Worm (Caenorhabditis elegans) whole organism, L4 larva: ENCODE data around the gene trx-1.

Source experiments
- ZK546.5 ChIP-seq, 2 experiments: sonication (generic microtip); optimal IDR thresholded peaks; 2 replicates each; lab custom pipeline; 2017; ENCODE audit warnings: missing biosample characterization in 2 of 2, missing genetic modification characterization in 2 of 2
- ctbp-1 ChIP-seq: fragments of 200-800 bp; sonication (Bioruptor generic); IDR thresholded peaks from 2 replicates; pipeline ENCODE4 v1.3.6; 2022; ENCODE audit warnings: missing genetic modification reagents, missing genetic modification characterization, missing compliant biosample characterization
- dpl-1 ChIP-seq: fragments of 150-350 bp; optimal IDR thresholded peaks from 2 replicates; lab custom pipeline; 2014; ENCODE audit warnings: missing biosample characterization, missing genetic modification reagents, missing genetic modification characterization
- hlh-11 ChIP-seq: fragments of 200-800 bp; sonication (Bioruptor generic); optimal IDR thresholded peaks from 2 replicates; lab custom pipeline; 2018; ENCODE audit warnings: mild to moderate bottlenecking, missing genetic modification characterization, missing compliant biosample characterization
- nhr-25 ChIP-seq: sonication (generic microtip); optimal IDR thresholded peaks from 2 replicates; lab custom pipeline; 2017; ENCODE audit warnings: missing genetic modification characterization, mild to moderate bottlenecking, missing compliant biosample characterization, antibody characterized with exemption, moderate library complexity, borderline replicate concordance; ENCODE audit not compliant: insufficient read depth
- snpc-4 ChIP-seq: fragments of 150-350 bp; optimal IDR thresholded peaks from 2 replicates; lab custom pipeline; 2014; ENCODE audit warnings: missing biosample characterization, missing genetic modification characterization
- unc-62 ChIP-seq, 3 experiments: fragments of 150-350 bp in 1 of 3; sonication (generic microtip); optimal IDR thresholded peaks in 2 of 3; peaks in 1 of 3; 1 replicate in 1 of 3; 2 replicates in 2 of 3; lab custom pipeline; 2014 to 2017; ENCODE audit warnings: missing biosample characterization in 3 of 3, missing genetic modification characterization in 3 of 3, missing genetic modification reagents in 3 of 3, missing genotype in 1 of 3

- TF ChIP-seq ZK546.5 (tag; optimal IDR thresholded peaks at IDR 0.05; lab: Kevin White, UChicago) (no peak), ctbp-1 (GFP tag; lab: Robert Waterston, UW) (0 out of 2 replicates have a peak, but pooled peaks have one; percentile 48), hlh-11 (tag; lab: Kevin White, UChicago) (no peak), dpl-1 (GFP tag; lab: Kevin White, UChicago) (no peak), snpc-4 (tag; lab: Kevin White, UChicago) (no peak), nhr-25 (tag; lab: Kevin White, UChicago) (no peak), unc-62 (GFP tag; optimal IDR thresholded peaks at IDR 0.05 in 1 of 2; lab: Kevin White, UChicago) (peak in 1 of 2 experiments; percentile 87), unc-62 (tag; optimal IDR thresholded peaks at IDR 0.05; lab: Kevin White, UChicago) (no peak)
Observed at ce11 chrII:7716112-7716511, 37.3 kb downstream of the trx-1 start.
